Worm (Caenorhabditis elegans): ENCODE data around the gene nhr-135.

The nhr-135 gene

DNA sequence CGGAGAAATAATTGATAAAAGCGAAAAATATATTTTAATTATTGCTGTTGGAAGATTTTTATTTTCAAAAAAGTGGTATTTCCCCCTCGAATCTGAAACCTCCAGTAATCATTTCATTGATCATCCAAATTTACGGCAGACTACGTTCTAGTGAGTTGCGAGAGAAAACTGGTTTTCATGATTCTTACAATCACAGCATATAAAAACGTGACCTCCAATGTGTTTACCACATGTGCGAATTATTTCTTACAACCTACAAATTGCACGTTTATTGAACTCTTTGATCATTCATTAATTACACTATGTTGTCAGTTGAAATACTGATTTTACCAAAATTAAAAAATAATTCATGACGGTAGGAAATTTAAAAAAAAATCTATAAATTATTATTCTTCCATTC, 4.4 kb downstream of the nhr-135 start:
- TF ChIP-seq nhr-42 (GFP tag; IDR thresholded peaks at IDR 0.05) (no peak), snpc-4 (tag; optimal IDR thresholded peaks at IDR 0.05) (no peak), mxl-2 (GFP tag; conservative IDR thresholded peaks at IDR 0.05) (no peak), mdt-29 (GFP tag; IDR thresholded peaks at IDR 0.05) (no peak), dmd-6 (GFP tag; IDR thresholded peaks at IDR 0.05) (peak; percentile 81), zip-11 (GFP tag; IDR thresholded peaks at IDR 0.05) (no peak), nhr-28 (tag; optimal IDR thresholded peaks at IDR 0.05) (peak; percentile 95), aha-1 (tag) (peak; percentile 87), nhr-48 (tag; optimal IDR thresholded peaks at IDR 0.05) (peak; percentile 40), madf-9 (GFP tag; conservative IDR thresholded peaks at IDR 0.05) (no peak), set-16 (GFP tag; IDR thresholded peaks at IDR 0.05) (no peak), skn-1 (tag; optimal IDR thresholded peaks at IDR 0.05) (no peak), sdz-12 (GFP tag; optimal IDR thresholded peaks at IDR 0.05) (no peak), unc-130 (GFP tag; optimal IDR thresholded peaks at IDR 0.05) (no peak), lin-39 (tag; optimal IDR thresholded peaks at IDR 0.05) (no peak), fos-1 (tag; optimal IDR thresholded peaks at IDR 0.05) (no peak), zag-1 (tag; optimal IDR thresholded peaks at IDR 0.05) (no peak), ceh-62 (tag; optimal IDR thresholded peaks at IDR 0.05) (no peak), Y48G9A.11 (GFP tag; IDR thresholded peaks at IDR 0.05) (no peak), arid-1 (GFP tag; conservative IDR thresholded peaks at IDR 0.05) (no peak), mes-2 (tag; optimal IDR thresholded peaks at IDR 0.05; ENCODE audit: poor library complexity, severe bottlenecking) (no peak), tag-97 (GFP tag; IDR thresholded peaks at IDR 0.05) (no peak), dpl-1 (GFP tag; optimal IDR thresholded peaks at IDR 0.05) (peak; percentile 28), unc-62 (GFP tag; optimal IDR thresholded peaks at IDR 0.05 in 1 of 2) (peak in 1 of 2 experiments; percentile 84), unc-62 (tag; optimal IDR thresholded peaks at IDR 0.05) (no peak), attf-4 (tag; optimal IDR thresholded peaks at IDR 0.05) (no peak), hlh-30 (tag; optimal IDR thresholded peaks at IDR 0.05; ENCODE audit: insufficient read depth) (peak; percentile 80), daf-8 (GFP tag; IDR thresholded peaks at IDR 0.05) (no peak), F26F4.8 (GFP tag; conservative IDR thresholded peaks at IDR 0.05) (no peak), egl-27 (tag; optimal IDR thresholded peaks at IDR 0.05) (no peak), fkh-10 (GFP tag; optimal IDR thresholded peaks at IDR 0.05) (no peak), nhr-11 (tag; optimal IDR thresholded peaks at IDR 0.05) (no peak), lim-7 (GFP tag; IDR thresholded peaks at IDR 0.05) (no peak), daf-12 (tag; optimal IDR thresholded peaks at IDR 0.05) (no peak), vab-7 (GFP tag; IDR thresholded peaks at IDR 0.05) (no peak), hlh-11 (tag; optimal IDR thresholded peaks at IDR 0.05) (peak; percentile 18), ztf-7 (tag; optimal IDR thresholded peaks at IDR 0.05) (no peak), unc-39 (tag; optimal IDR thresholded peaks at IDR 0.05) (no peak), dve-1 (tag; optimal IDR thresholded peaks at IDR 0.05; ENCODE audit: insufficient read depth) (peak; percentile 43), ces-1 (GFP tag; optimal IDR thresholded peaks at IDR 0.05) (no peak), ZK546.5 (tag; optimal IDR thresholded peaks at IDR 0.05) (no peak), mxl-3 (GFP tag; optimal IDR thresholded peaks at IDR 0.05) (peak; percentile 92), pqm-1 (tag; optimal IDR thresholded peaks at IDR 0.05) (no peak), spr-3 (GFP tag; optimal IDR thresholded peaks at IDR 0.05) (no peak), aly-2 (tag; optimal IDR thresholded peaks at IDR 0.05) (no peak), lsy-2 (tag; optimal IDR thresholded peaks at IDR 0.05) (peak in 1 of 2 experiments; percentile 39), lin-15B (tag; optimal IDR thresholded peaks at IDR 0.05) (no peak), mdl-1 (tag; optimal IDR thresholded peaks at IDR 0.05) (peak in 1 of 2 experiments; percentile 80), nhr-25 (tag; optimal IDR thresholded peaks at IDR 0.05; ENCODE audit: borderline replicate concordance, insufficient read depth) (peak; percentile 50), ama-1 (optimal IDR thresholded peaks at IDR 0.05) (no peak), nhr-111 (GFP tag; optimal IDR thresholded peaks at IDR 0.05) (no peak), Y105C5A.15 (GFP tag; IDR thresholded peaks at IDR 0.05) (no peak), lin-29 (GFP tag; IDR thresholded peaks at IDR 0.05) (no peak)
